Worm (Caenorhabditis elegans) whole organism, L2 larva: Measurements from ENCODE around the gene C25E10.7.

Experiments
- C34F6.9 ChIP-seq: fragments of 150-350 bp; optimal IDR thresholded peaks from 2 replicates; lab custom pipeline; 2014; ENCODE audit warnings: missing biosample characterization, missing genetic modification characterization
- F13H6.1 ChIP-seq: sonication (generic microtip); optimal IDR thresholded peaks from 2 replicates; lab custom pipeline; 2016; ENCODE audit warnings: missing genetic modification characterization, missing compliant biosample characterization
- R02D3.7 ChIP-seq: fragments of 150-350 bp; optimal IDR thresholded peaks from 2 replicates; lab custom pipeline; 2014; ENCODE audit warnings: missing biosample characterization, missing genetic modification characterization
- alr-1 ChIP-seq: fragments of 150-350 bp; optimal IDR thresholded peaks from 2 replicates; lab custom pipeline; 2014; ENCODE audit warnings: missing biosample characterization, missing genetic modification characterization
- aly-2 ChIP-seq: fragments of 150-350 bp; optimal IDR thresholded peaks from 2 replicates; lab custom pipeline; 2014; ENCODE audit warnings: missing biosample characterization, missing genetic modification characterization
- ama-1 ChIP-seq: fragments of 150-350 bp; optimal IDR thresholded peaks from 2 replicates; lab custom pipeline; 2018; ENCODE audit warnings: inconsistent platforms
- blmp-1 ChIP-seq: sonication (generic microtip); optimal IDR thresholded peaks from 2 replicates; lab custom pipeline; 2017; ENCODE audit warnings: missing genetic modification characterization, mild to moderate bottlenecking, missing compliant biosample characterization, antibody characterized with exemption, moderate library complexity; ENCODE audit not compliant: insufficient read depth
- ceh-82 ChIP-seq: fragments of 150-350 bp; optimal IDR thresholded peaks from 2 replicates; lab custom pipeline; 2014; ENCODE audit warnings: missing biosample characterization, missing genetic modification characterization
- crh-2 ChIP-seq: sonication (generic microtip); optimal IDR thresholded peaks from 2 replicates; lab custom pipeline; 2017; ENCODE audit warnings: missing biosample characterization, missing genetic modification characterization
- dmd-4 ChIP-seq: sonication (generic microtip); optimal IDR thresholded peaks from 2 replicates; lab custom pipeline; 2017; ENCODE audit warnings: missing biosample characterization, missing genetic modification characterization
- egl-27 ChIP-seq: sonication (generic microtip); optimal IDR thresholded peaks from 3 replicates; lab custom pipeline; 2017; ENCODE audit warnings: missing biosample characterization, missing genetic modification reagents, missing genetic modification characterization
- elt-3 ChIP-seq: sonication (generic microtip); optimal IDR thresholded peaks from 2 replicates; lab custom pipeline; 2017; ENCODE audit warnings: missing biosample characterization, missing genetic modification characterization
- fos-1 ChIP-seq: fragments of 150-350 bp; optimal IDR thresholded peaks from 2 replicates; lab custom pipeline; 2014; ENCODE audit warnings: missing biosample characterization, missing genetic modification characterization
- gmeb-1 ChIP-seq: fragments of 150-350 bp; optimal IDR thresholded peaks from 2 replicates; lab custom pipeline; 2014; ENCODE audit warnings: missing biosample characterization, missing genetic modification characterization
- lin-39 ChIP-seq: fragments of 150-350 bp; optimal IDR thresholded peaks from 2 replicates; lab custom pipeline; 2014; ENCODE audit warnings: missing biosample characterization, missing genetic modification reagents, missing genetic modification characterization
- lsy-2 ChIP-seq, 2 experiments: fragments of 150-350 bp in 1 of 2; sonication (generic microtip) in 1 of 2; optimal IDR thresholded peaks; 2 replicates each; lab custom pipeline; 2014 to 2017; ENCODE audit warnings: missing biosample characterization in 2 of 2, missing genetic modification characterization in 2 of 2
- mdl-1 ChIP-seq, 2 experiments: fragments of 150-350 bp in 1 of 2; sonication (generic microtip) in 1 of 2; optimal IDR thresholded peaks; 2 replicates each; lab custom pipeline; 2017; ENCODE audit warnings: missing biosample characterization in 2 of 2, missing genetic modification characterization in 2 of 2
- nhr-10 ChIP-seq: sonication (generic microtip); optimal IDR thresholded peaks from 2 replicates; lab custom pipeline; 2017; ENCODE audit warnings: missing biosample characterization, missing genetic modification characterization
- nhr-12 ChIP-seq: fragments of 150-350 bp; optimal IDR thresholded peaks from 2 replicates; lab custom pipeline; 2014; ENCODE audit warnings: missing biosample characterization, missing genetic modification characterization
- nhr-129 ChIP-seq: fragments of 150-350 bp; optimal IDR thresholded peaks from 2 replicates; lab custom pipeline; 2014; ENCODE audit warnings: missing biosample characterization, missing genetic modification characterization
- nhr-21 ChIP-seq: fragments of 150-350 bp; optimal IDR thresholded peaks from 2 replicates; lab custom pipeline; 2014; ENCODE audit warnings: missing biosample characterization, missing genetic modification characterization
- nhr-23 ChIP-seq: fragments of 150-350 bp; optimal IDR thresholded peaks from 2 replicates; lab custom pipeline; 2014; ENCODE audit warnings: missing biosample characterization, missing genetic modification reagents, missing genetic modification characterization
- nhr-25 ChIP-seq: fragments of 150-350 bp; sonication (generic microtip); optimal IDR thresholded peaks from 3 replicates; lab custom pipeline; 2014; ENCODE audit warnings: missing biosample characterization, missing genetic modification characterization
- nhr-6 ChIP-seq: fragments of 150-350 bp; optimal IDR thresholded peaks from 2 replicates; lab custom pipeline; 2014; ENCODE audit warnings: missing biosample characterization, missing genetic modification characterization
- nhr-77 ChIP-seq: fragments of 150-350 bp; optimal IDR thresholded peaks from 2 replicates; lab custom pipeline; 2014; ENCODE audit warnings: missing biosample characterization, missing genetic modification characterization
- peb-1 ChIP-seq: fragments of 150-350 bp; optimal IDR thresholded peaks from 2 replicates; lab custom pipeline; 2014; ENCODE audit warnings: missing biosample characterization, missing genetic modification characterization
- sem-4 ChIP-seq: fragments of 150-350 bp; optimal IDR thresholded peaks from 2 replicates; lab custom pipeline; 2014; ENCODE audit warnings: missing biosample characterization, missing genetic modification reagents, missing genetic modification characterization
- skn-1 ChIP-seq: sonication (generic microtip); optimal IDR thresholded peaks from 2 replicates; lab custom pipeline; 2017; ENCODE audit warnings: missing biosample characterization, missing genetic modification characterization
- sma-3 ChIP-seq: sonication (generic microtip); optimal IDR thresholded peaks from 2 replicates; lab custom pipeline; 2016; ENCODE audit warnings: missing genetic modification reagents, missing genetic modification characterization, missing compliant biosample characterization
- sma-9 ChIP-seq, 2 experiments: fragments of 150-350 bp in 1 of 2; sonication (generic microtip) in 1 of 2; optimal IDR thresholded peaks; 2 replicates each; lab custom pipeline; 2014 to 2016; ENCODE audit warnings: missing genetic modification characterization in 2 of 2, mild to moderate bottlenecking in 1 of 2, missing biosample characterization in 1 of 2, missing compliant biosample characterization in 1 of 2, missing genetic modification reagents in 1 of 2, moderate library complexity in 1 of 2
- unc-39 ChIP-seq: fragments of 150-350 bp; optimal IDR thresholded peaks from 2 replicates; lab custom pipeline; 2014; ENCODE audit warnings: missing biosample characterization, missing genetic modification characterization
- unc-55 ChIP-seq: fragments of 150-350 bp; sonication (generic microtip); optimal IDR thresholded peaks from 3 replicates; lab custom pipeline; 2014; ENCODE audit warnings: missing biosample characterization, missing genetic modification reagents, missing genetic modification characterization
- zag-1 ChIP-seq: fragments of 150-350 bp; optimal IDR thresholded peaks from 2 replicates; lab custom pipeline; 2014; ENCODE audit warnings: missing biosample characterization, missing genetic modification characterization
- ztf-11 ChIP-seq: sonication (generic microtip); optimal IDR thresholded peaks from 2 replicates; lab custom pipeline; 2017; ENCODE audit warnings: missing biosample characterization, missing genetic modification characterization
- ztf-4 ChIP-seq: fragments of 150-350 bp; optimal IDR thresholded peaks from 2 replicates; lab custom pipeline; 2014; ENCODE audit warnings: missing biosample characterization, missing genetic modification characterization

The C25E10.7 gene

DNA sequence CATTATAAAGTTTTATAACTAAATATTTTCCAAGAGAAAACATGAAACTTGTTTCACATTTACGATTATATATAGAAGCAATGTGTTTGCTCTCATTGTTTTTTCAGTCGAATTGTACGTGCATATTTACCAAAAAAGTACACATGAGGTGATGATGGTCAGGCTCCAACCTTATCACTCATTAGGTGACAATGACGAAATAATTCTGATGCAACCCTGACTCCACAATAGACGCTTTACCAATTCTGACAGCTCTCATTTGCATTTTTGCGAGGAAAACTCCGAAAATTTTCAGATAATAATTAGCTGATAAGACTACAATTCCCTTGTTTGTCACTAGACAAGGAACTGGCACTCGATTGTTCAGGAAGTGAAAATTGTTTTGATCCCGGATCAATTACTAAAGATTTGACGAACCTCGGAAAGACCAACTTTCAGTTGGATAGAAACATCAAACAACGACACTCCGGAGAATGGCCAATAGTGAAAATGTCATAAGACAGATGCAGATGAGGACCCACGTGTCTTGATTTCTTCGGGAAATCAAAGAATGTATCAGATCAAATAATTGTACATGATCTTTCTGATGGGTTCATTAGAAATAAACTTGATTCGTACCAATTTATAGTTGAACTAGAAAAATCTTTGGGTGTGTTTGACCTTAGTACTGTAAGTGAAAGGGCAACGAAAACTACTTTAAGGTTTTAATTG lies 28.0 kb upstream of the C25E10.7 start:
- TF ChIP-seq nhr-129 (tag; lab: Kevin White, UChicago) (peak; percentile 64), nhr-23 (tag; lab: Kevin White, UChicago) (no peak), nhr-21 (peak; percentile 5), nhr-25 (tag; lab: Kevin White, UChicago) (peak; percentile 12), fos-1 (tag; lab: Kevin White, UChicago) (peak; percentile 83), lin-39 (no peak), blmp-1 (tag; lab: Kevin White, UChicago) (peak; percentile 69), F13H6.1 (tag; lab: Kevin White, UChicago) (peak; percentile 57), skn-1 (tag; lab: Kevin White, UChicago) (peak; percentile 42), sma-9 (GFP tag; optimal IDR thresholded peaks at IDR 0.05; lab: Kevin White, UChicago) (peak; percentile 48), sma-9 (tag; optimal IDR thresholded peaks at IDR 0.05; lab: Kevin White, UChicago) (no peak), gmeb-1 (tag; lab: Kevin White, UChicago) (peak; percentile 18), nhr-77 (tag; lab: Kevin White, UChicago) (no peak), mdl-1 (tag; optimal IDR thresholded peaks at IDR 0.05; lab: Kevin White, UChicago) (peak in 1 of 2 experiments; percentile 10), crh-2 (tag; lab: Kevin White, UChicago) (peak; percentile 9), egl-27 (peak; percentile 3), elt-3 (tag; lab: Kevin White, UChicago) (no peak)

DNA sequence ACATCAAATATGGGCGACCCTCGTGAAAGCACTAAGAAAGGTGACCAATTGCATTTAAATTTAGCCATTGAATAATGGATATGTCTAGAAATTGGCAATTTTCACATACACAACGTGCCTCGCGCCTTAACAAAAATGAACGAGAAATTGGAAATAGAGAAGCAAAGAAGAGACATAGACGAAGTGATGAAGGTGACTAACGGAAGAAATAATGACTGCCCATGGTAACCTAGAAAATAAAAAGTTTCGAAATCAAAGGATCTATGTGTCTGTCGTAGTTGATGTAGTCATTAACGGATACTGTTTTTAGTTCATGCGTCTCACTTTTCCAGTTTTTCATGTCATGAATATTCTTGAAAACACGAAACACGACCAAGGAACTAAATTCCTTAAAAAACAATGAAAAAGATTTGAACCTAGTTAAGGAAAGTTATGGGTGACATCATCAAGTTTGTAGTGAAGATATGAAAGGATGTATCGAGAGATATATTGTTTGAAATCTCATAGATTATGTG lies 27.1 kb upstream of the C25E10.7 start:
- no peak for TF ChIP-seq fos-1 (tag; lab: Kevin White, UChicago)
- TF ChIP-seq elt-3 (tag; lab: Kevin White, UChicago), result no peak
- TF ChIP-seq nhr-25 (tag; lab: Kevin White, UChicago), result peak; percentile 6

DNA sequence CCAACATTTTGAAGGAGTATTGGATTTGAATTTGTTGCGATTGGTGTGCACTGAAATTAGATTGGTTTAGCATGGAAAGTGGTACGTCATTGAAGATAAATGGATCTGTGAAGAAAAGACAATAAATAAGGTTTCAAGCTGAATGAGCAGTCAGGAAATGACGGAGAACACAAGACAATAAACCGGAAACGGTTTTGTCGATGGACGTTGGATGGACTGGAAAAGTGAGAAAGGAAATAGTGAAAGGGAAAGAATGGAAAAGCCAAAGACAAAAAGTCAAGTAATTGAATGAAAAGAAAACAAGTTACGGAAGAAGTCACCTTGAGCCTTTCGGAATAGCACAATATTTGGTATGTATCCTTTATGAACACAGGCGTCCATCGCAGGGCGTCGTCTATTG lies 25.3 kb upstream of the C25E10.7 start, which contains the start of gene T27E4.7:
TSS of gene T27E4.7 (minus strand) at position 50 of the 400 bp plus-strand sequence.
- no peak for TF ChIP-seq nhr-6
- no peak for TF ChIP-seq nhr-12 (tag; lab: Kevin White, UChicago)
- TF ChIP-seq nhr-21, result no peak
- TF ChIP-seq F13H6.1 (tag; lab: Kevin White, UChicago), result no peak
- TF ChIP-seq sem-4 (tag; lab: Kevin White, UChicago), result no peak
- no peak for TF ChIP-seq mdl-1 (tag; optimal IDR thresholded peaks at IDR 0.05; lab: Kevin White, UChicago)
- TF ChIP-seq peb-1, result no peak
- TF ChIP-seq fos-1 (tag; lab: Kevin White, UChicago), result no peak
- TF ChIP-seq nhr-10, result no peak
- no peak for TF ChIP-seq aly-2
- no peak for TF ChIP-seq alr-1 (tag; lab: Kevin White, UChicago)
- no peak for TF ChIP-seq C34F6.9 (tag; lab: Kevin White, UChicago)
- no peak for TF ChIP-seq ztf-11
- no peak for TF ChIP-seq sma-9 (GFP tag; optimal IDR thresholded peaks at IDR 0.05; lab: Kevin White, UChicago)
- no peak for TF ChIP-seq sma-9 (tag; optimal IDR thresholded peaks at IDR 0.05; lab: Kevin White, UChicago)
- TF ChIP-seq R02D3.7, result no peak
- no peak for TF ChIP-seq ceh-82
- TF ChIP-seq dmd-4 (tag; lab: Kevin White, UChicago), result no peak

ce11 chrV:9075827-9076226 lies 24.8 kb upstream of the C25E10.7 start:
- peak; percentile 60 for TF ChIP-seq sma-9 (GFP tag; optimal IDR thresholded peaks at IDR 0.05; lab: Kevin White, UChicago)
- TF ChIP-seq sma-9 (tag; optimal IDR thresholded peaks at IDR 0.05; lab: Kevin White, UChicago), result no peak
- peak; percentile 2 for TF ChIP-seq crh-2 (tag; lab: Kevin White, UChicago)
- TF ChIP-seq F13H6.1 (tag; lab: Kevin White, UChicago), result peak; percentile 38
- TF ChIP-seq elt-3 (tag; lab: Kevin White, UChicago), result no peak
- TF ChIP-seq unc-55 (GFP tag; lab: Kevin White, UChicago), result peak; percentile 15
- TF ChIP-seq ama-1, result peak; percentile 24
- peak; percentile 54 for TF ChIP-seq nhr-129 (tag; lab: Kevin White, UChicago)
- no peak for TF ChIP-seq alr-1 (tag; lab: Kevin White, UChicago)
- peak; percentile 13 to 17 for TF ChIP-seq mdl-1 (tag; optimal IDR thresholded peaks at IDR 0.05; lab: Kevin White, UChicago)

- TF ChIP-seq alr-1 (tag; lab: Kevin White, UChicago) (no peak), sma-3 (peak; percentile 46), mdl-1 (tag; optimal IDR thresholded peaks at IDR 0.05; lab: Kevin White, UChicago) (peak in 1 of 2 experiments; percentile 6), nhr-25 (tag; lab: Kevin White, UChicago) (peak; percentile 0), sma-9 (GFP tag; optimal IDR thresholded peaks at IDR 0.05; lab: Kevin White, UChicago) (peak; percentile 35), sma-9 (tag; optimal IDR thresholded peaks at IDR 0.05; lab: Kevin White, UChicago) (no peak), nhr-6 (peak; percentile 36), ama-1 (peak; percentile 73), dmd-4 (tag; lab: Kevin White, UChicago) (no peak), blmp-1 (tag; lab: Kevin White, UChicago) (peak; percentile 7), lsy-2 (tag; optimal IDR thresholded peaks at IDR 0.05; lab: Kevin White, UChicago) (peak in 1 of 2 experiments; percentile 37), C34F6.9 (tag; lab: Kevin White, UChicago) (no peak), zag-1 (tag; lab: Kevin White, UChicago) (no peak), unc-39 (tag; lab: Kevin White, UChicago) (no peak), crh-2 (tag; lab: Kevin White, UChicago) (peak; percentile 38), nhr-129 (tag; lab: Kevin White, UChicago) (peak; percentile 11), ceh-82 (no peak), nhr-21 (peak; percentile 13), ztf-4 (peak; percentile 19)
These were observed 23.4 kb upstream of the C25E10.7 start for ce11 chrV:9074360-9074834.
